Worm (Caenorhabditis elegans) whole organism, late embryonic: ENCODE measurements around the gene C06E4.5.

Source experiments
- C08G9.2 ChIP-seq: sonication (generic microtip); optimal IDR thresholded peaks from 2 replicates; lab custom pipeline; 2016; ENCODE audit warnings: mild to moderate bottlenecking, missing genetic modification characterization, moderate library complexity, missing compliant biosample characterization
- C38D4.7 ChIP-seq: fragments of 200-800 bp; sonication (Bioruptor generic); optimal IDR thresholded peaks from 2 replicates; lab custom pipeline; 2018; ENCODE audit warnings: mild to moderate bottlenecking, missing genetic modification characterization, moderate library complexity, missing compliant biosample characterization
- K09A11.1 ChIP-seq: sonication (generic microtip); optimal IDR thresholded peaks from 2 replicates; lab custom pipeline; 2017; ENCODE audit warnings: antibody characterized with exemption, mild to moderate bottlenecking, missing genetic modification characterization, missing compliant biosample characterization; ENCODE audit not compliant: insufficient read depth
- T23F11.4 ChIP-seq: fragments of 200-800 bp; sonication (Bioruptor generic); optimal IDR thresholded peaks from 2 replicates; lab custom pipeline; 2018; ENCODE audit warnings: mild to moderate bottlenecking, missing genetic modification characterization, missing compliant biosample characterization
- Y22D7AL.16 ChIP-seq: sonication (generic microtip); optimal IDR thresholded peaks from 2 replicates; lab custom pipeline; 2016; ENCODE audit warnings: missing genetic modification characterization, missing compliant biosample characterization
- ahr-1 ChIP-seq: sonication (generic microtip); optimal IDR thresholded peaks from 2 replicates; lab custom pipeline; 2016; ENCODE audit warnings: missing genetic modification characterization, missing compliant biosample characterization
- ceh-18 ChIP-seq: sonication (generic microtip); optimal IDR thresholded peaks from 2 replicates; lab custom pipeline; 2016; ENCODE audit warnings: missing genetic modification characterization, missing compliant biosample characterization
- ceh-2 ChIP-seq: sonication (generic microtip); optimal IDR thresholded peaks from 2 replicates; lab custom pipeline; 2016; ENCODE audit warnings: missing genotype, missing genetic modification characterization, missing compliant biosample characterization
- ceh-22 ChIP-seq: sonication (generic microtip); optimal IDR thresholded peaks from 2 replicates; lab custom pipeline; 2017; ENCODE audit warnings: missing biosample characterization, missing genetic modification characterization
- ceh-24 ChIP-seq: sonication (generic microtip); optimal IDR thresholded peaks from 2 replicates; lab custom pipeline; 2016; ENCODE audit warnings: mild to moderate bottlenecking, missing genetic modification characterization, missing compliant biosample characterization
- ceh-31 ChIP-seq: sonication (generic microtip); optimal IDR thresholded peaks from 2 replicates; lab custom pipeline; 2016; ENCODE audit warnings: missing genetic modification characterization, missing compliant biosample characterization
- ceh-34 ChIP-seq: sonication (generic microtip); optimal IDR thresholded peaks from 2 replicates; lab custom pipeline; 2016; ENCODE audit warnings: mild to moderate bottlenecking, missing genetic modification characterization, missing compliant biosample characterization
- ceh-45 ChIP-seq: fragments of 200-800 bp; sonication (Bioruptor generic); IDR thresholded peaks from 2 replicates; pipeline ENCODE4 v1.3.6; 2022; ENCODE audit warnings: missing genetic modification reagents, missing genetic modification characterization, missing compliant biosample characterization
- ceh-9 ChIP-seq: sonication (generic microtip); optimal IDR thresholded peaks from 2 replicates; lab custom pipeline; 2016; ENCODE audit warnings: mild to moderate bottlenecking, missing genetic modification characterization, inconsistent platforms, missing compliant biosample characterization
- che-1 ChIP-seq: sonication (generic microtip); optimal IDR thresholded peaks from 2 replicates; lab custom pipeline; 2016; ENCODE audit warnings: mild to moderate bottlenecking, missing genetic modification characterization, missing compliant biosample characterization
- eyg-1 ChIP-seq: sonication (generic microtip); optimal IDR thresholded peaks from 2 replicates; lab custom pipeline; 2016; ENCODE audit warnings: missing genotype, missing genetic modification characterization, missing compliant biosample characterization
- fkh-6 ChIP-seq: sonication (generic microtip); optimal IDR thresholded peaks from 2 replicates; lab custom pipeline; 2016; ENCODE audit warnings: missing genetic modification characterization, missing compliant biosample characterization
- gmeb-2 ChIP-seq: sonication (generic microtip); optimal IDR thresholded peaks from 2 replicates; lab custom pipeline; 2016; ENCODE audit warnings: missing genetic modification characterization, inconsistent platforms, missing compliant biosample characterization
- hlh-13 ChIP-seq: fragments of 200-800 bp; sonication (Bioruptor generic); optimal IDR thresholded peaks from 2 replicates; lab custom pipeline; 2018; ENCODE audit warnings: mild to moderate bottlenecking, missing genetic modification characterization, missing compliant biosample characterization
- lin-11 ChIP-seq: fragments of 200-800 bp; sonication (Bioruptor generic); optimal IDR thresholded peaks from 2 replicates; lab custom pipeline; 2018; ENCODE audit warnings: mild to moderate bottlenecking, missing genetic modification characterization, missing compliant biosample characterization
- madf-2 ChIP-seq: sonication (generic microtip); optimal IDR thresholded peaks from 2 replicates; lab custom pipeline; 2017; ENCODE audit warnings: missing genetic modification characterization, missing compliant biosample characterization
- nhr-11 ChIP-seq: fragments of 150-350 bp; optimal IDR thresholded peaks from 2 replicates; lab custom pipeline; 2014; ENCODE audit warnings: missing biosample characterization, missing genetic modification characterization
- npax-4 ChIP-seq: sonication (generic microtip); optimal IDR thresholded peaks from 2 replicates; lab custom pipeline; 2016; ENCODE audit warnings: missing genetic modification characterization, missing compliant biosample characterization
- pag-3 ChIP-seq: sonication (generic microtip); optimal IDR thresholded peaks from 2 replicates; lab custom pipeline; 2016; ENCODE audit warnings: missing compliant biosample characterization, missing genetic modification characterization, borderline replicate concordance
- pax-1 ChIP-seq: fragments of 150-350 bp; optimal IDR thresholded peaks from 2 replicates; lab custom pipeline; 2014; ENCODE audit warnings: missing biosample characterization, missing genetic modification characterization
- pha-2 ChIP-seq: sonication (generic microtip); optimal IDR thresholded peaks from 2 replicates; lab custom pipeline; 2017; ENCODE audit warnings: mild to moderate bottlenecking, missing genetic modification characterization, missing compliant biosample characterization
- tbx-2 ChIP-seq: sonication (generic microtip); optimal IDR thresholded peaks from 2 replicates; lab custom pipeline; 2016; ENCODE audit warnings: missing genetic modification characterization, missing compliant biosample characterization
- tbx-7 ChIP-seq: sonication (generic microtip); optimal IDR thresholded peaks from 2 replicates; lab custom pipeline; 2016; ENCODE audit warnings: missing genotype, missing genetic modification characterization, missing compliant biosample characterization
- ttx-3 ChIP-seq: sonication (generic microtip); optimal IDR thresholded peaks from 2 replicates; lab custom pipeline; 2016; ENCODE audit warnings: missing genetic modification reagents, missing genetic modification characterization, missing compliant biosample characterization
- unc-42 ChIP-seq: sonication (generic microtip); optimal IDR thresholded peaks from 2 replicates; lab custom pipeline; 2016; ENCODE audit warnings: missing genotype, missing genetic modification characterization, missing compliant biosample characterization
- zip-5 ChIP-seq: sonication (generic microtip); optimal IDR thresholded peaks from 2 replicates; lab custom pipeline; 2016; ENCODE audit warnings: missing genetic modification characterization, missing compliant biosample characterization

The C06E4.5 gene

ce11 chrIV:7253271-7253670 is 1.5 kb upstream of the C06E4.5 start:
- TF ChIP-seq T23F11.4 (GFP tag; lab: Kevin White, UChicago) (no peak), ceh-22 (tag; lab: Kevin White, UChicago) (no peak), pha-2 (tag; lab: Kevin White, UChicago) (no peak), pax-1 (tag; lab: Kevin White, UChicago) (no peak), ttx-3 (tag; lab: Kevin White, UChicago) (no peak), ahr-1 (no peak), ceh-2 (tag; lab: Kevin White, UChicago) (no peak), C38D4.7 (GFP tag; lab: Kevin White, UChicago) (no peak)

ce11 chrIV:7258253-7258652 is 3.5 kb downstream of the C06E4.5 start, which contains the start of gene C06E4.6:
Gene C06E4.6, minus strand, starts transcription at chrIV:7258303.
- TF ChIP-seq pag-3 (tag; lab: Kevin White, UChicago) (no peak), zip-5 (no peak), npax-4 (tag; lab: Kevin White, UChicago) (no peak)
- TF ChIP-seq, all 69 proteins: peak for 0

- TF ChIP-seq C38D4.7 (GFP tag; lab: Kevin White, UChicago) (no peak), gmeb-2 (tag; lab: Kevin White, UChicago) (no peak), pax-1 (tag; lab: Kevin White, UChicago) (no peak), madf-2 (tag; lab: Kevin White, UChicago) (no peak), lin-11 (tag; lab: Kevin White, UChicago) (no peak), Y22D7AL.16 (no peak), tbx-7 (no peak), ceh-18 (tag; lab: Kevin White, UChicago) (no peak), ceh-9 (tag; lab: Kevin White, UChicago) (no peak), K09A11.1 (tag; lab: Kevin White, UChicago) (no peak), che-1 (tag; lab: Kevin White, UChicago) (no peak), ceh-24 (no peak), hlh-13 (GFP tag; lab: Kevin White, UChicago) (no peak), eyg-1 (tag; lab: Kevin White, UChicago) (no peak)
Measured at ce11 chrIV:7260587-7260986, 5.8 kb downstream of the C06E4.5 start, which contains the start of gene C06E4.3. Gene C06E4.3, plus strand, starts transcription at chrIV:7260875.

- no peak for TF ChIP-seq Y22D7AL.16
- no peak for TF ChIP-seq fkh-6 (tag; lab: Kevin White, UChicago)
- no peak for TF ChIP-seq ceh-34 (tag; lab: Kevin White, UChicago)
- no peak for TF ChIP-seq pax-1 (tag; lab: Kevin White, UChicago)
- TF ChIP-seq nhr-11 (tag; lab: Kevin White, UChicago): no peak
- no peak for TF ChIP-seq eyg-1 (tag; lab: Kevin White, UChicago)
- no peak for TF ChIP-seq K09A11.1 (tag; lab: Kevin White, UChicago)
- TF ChIP-seq ceh-22 (tag; lab: Kevin White, UChicago): no peak
- no peak for TF ChIP-seq ceh-31 (tag; lab: Kevin White, UChicago)
- TF ChIP-seq gmeb-2 (tag; lab: Kevin White, UChicago): no peak
- no peak for TF ChIP-seq hlh-13 (GFP tag; lab: Kevin White, UChicago)
- TF ChIP-seq tbx-2 (tag; lab: Kevin White, UChicago): no peak
- no peak for TF ChIP-seq C08G9.2 (tag; lab: Kevin White, UChicago)
- TF ChIP-seq T23F11.4 (GFP tag; lab: Kevin White, UChicago): no peak
- no peak for TF ChIP-seq ceh-45 (GFP tag; lab: Robert Waterston, UW)
- no peak for TF ChIP-seq pha-2 (tag; lab: Kevin White, UChicago)
Measured at ce11 chrIV:7263137-7263536, 8.3 kb downstream of the C06E4.5 start, which contains the start of gene glb-2. Gene glb-2, minus strand, starts transcription at chrIV:7263237.

DNA sequence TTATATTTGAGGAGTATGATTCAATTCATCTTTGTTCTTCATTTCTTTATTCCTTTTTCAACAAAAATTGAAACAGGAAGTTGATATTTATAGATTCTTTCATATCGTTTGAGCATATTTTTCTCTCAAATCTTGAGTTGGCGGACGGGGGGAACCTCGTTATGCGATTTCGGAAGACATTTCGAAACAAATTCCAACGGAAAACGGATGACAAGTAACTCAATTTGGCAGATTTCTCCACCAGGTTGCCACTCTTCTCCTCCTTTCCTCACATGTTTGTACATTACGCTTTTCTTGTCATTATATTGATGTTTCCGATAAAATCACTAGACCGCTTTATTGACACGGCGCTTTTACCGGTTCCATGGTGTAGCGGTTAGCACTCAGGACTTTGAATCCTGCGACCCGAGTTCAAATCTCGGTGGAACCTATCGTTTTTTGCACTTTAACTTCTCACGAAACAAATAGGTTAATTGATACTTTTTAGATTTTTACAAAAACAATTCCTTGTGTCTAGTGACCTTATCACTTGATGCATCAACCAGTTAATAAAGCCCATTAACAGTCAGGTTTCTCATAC is 20.3 kb downstream of the C06E4.5 start:
- no peak for TF ChIP-seq pha-2 (tag; lab: Kevin White, UChicago)
- TF ChIP-seq unc-42 (tag; lab: Kevin White, UChicago): peak; percentile 57
